Worm (Caenorhabditis elegans): ENCODE measurements around the gene rad-54.L2.

The rad-54.L2 gene

DNA sequence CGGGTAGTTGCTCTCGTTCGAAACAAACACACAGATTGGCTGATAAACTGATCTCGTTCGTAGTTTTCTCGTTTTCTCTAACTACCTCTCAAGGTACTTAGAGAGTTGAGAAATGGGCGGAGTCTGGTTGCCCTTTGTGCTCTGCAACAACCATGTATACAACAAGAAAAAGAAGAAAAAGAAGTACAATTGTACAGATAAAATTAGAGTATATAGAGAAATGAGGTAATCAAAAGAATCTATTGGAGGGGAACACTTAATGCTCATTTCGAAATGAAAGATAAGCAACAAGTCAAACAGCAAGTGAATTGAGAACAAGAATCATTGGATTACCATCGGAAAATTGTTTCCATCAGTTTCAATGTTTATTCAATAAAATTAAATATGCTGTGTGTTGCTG lies 28.5 kb upstream of the rad-54.L2 start, which contains the start of gene C09G9.1:
Gene C09G9.1 (minus strand): TSS at position 143 of the 400 bp plus-strand sequence.
- no peak for TF ChIP-seq tbx-7 (tag; optimal IDR thresholded peaks at IDR 0.05)
- no peak for TF ChIP-seq che-1 (tag; optimal IDR thresholded peaks at IDR 0.05)
- no peak for TF ChIP-seq ceh-22 (tag; optimal IDR thresholded peaks at IDR 0.05)
- no peak for TF ChIP-seq lim-6 (tag; optimal IDR thresholded peaks at IDR 0.05)
- TF ChIP-seq elt-4 (tag; optimal IDR thresholded peaks at IDR 0.05) = no peak
- TF ChIP-seq unc-3 (GFP tag; conservative IDR thresholded peaks at IDR 0.05) = no peak
- no peak for TF ChIP-seq unc-3 (tag; optimal IDR thresholded peaks at IDR 0.05)
- TF ChIP-seq tbx-2 (tag; optimal IDR thresholded peaks at IDR 0.05) = no peak
- TF ChIP-seq sdc-2 (tag; optimal IDR thresholded peaks at IDR 0.05) = no peak
- TF ChIP-seq sox-4 (tag; optimal IDR thresholded peaks at IDR 0.05) = no peak
- no peak for TF ChIP-seq ama-1 (optimal IDR thresholded peaks at IDR 0.05)
- TF ChIP-seq fkh-6 (tag; optimal IDR thresholded peaks at IDR 0.05) = no peak
- TF ChIP-seq ceh-24 (tag; optimal IDR thresholded peaks at IDR 0.05) = no peak
- TF ChIP-seq ceh-19 (GFP tag; optimal IDR thresholded peaks at IDR 0.05) = no peak
- TF ChIP-seq gmeb-2 (tag; optimal IDR thresholded peaks at IDR 0.05) = no peak
- TF ChIP-seq madf-2 (tag; optimal IDR thresholded peaks at IDR 0.05) = no peak

DNA sequence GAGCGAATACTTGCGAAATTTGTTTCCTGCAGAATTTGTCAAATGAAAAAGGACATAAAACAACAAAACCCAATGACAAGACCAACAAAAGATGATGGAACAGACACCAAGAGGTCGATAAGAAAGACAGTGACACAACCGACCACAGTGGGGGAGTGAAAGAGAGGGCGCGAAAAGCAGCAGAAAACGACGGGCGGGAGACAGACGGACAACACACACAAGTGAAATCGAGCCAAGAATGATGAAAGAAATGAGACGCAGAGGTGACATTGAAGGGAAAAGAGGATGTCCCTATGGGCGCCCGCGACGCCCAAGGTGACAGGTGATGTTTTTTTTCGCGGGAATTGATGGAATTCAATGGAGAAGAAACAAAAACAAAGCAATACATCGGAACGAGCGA lies 27.8 kb upstream of the rad-54.L2 start:
- TF ChIP-seq fkh-6 (tag; optimal IDR thresholded peaks at IDR 0.05) (no peak), K02D7.2 (tag; optimal IDR thresholded peaks at IDR 0.05) (no peak), fax-1 (tag; optimal IDR thresholded peaks at IDR 0.05) (no peak), mec-3 (tag; optimal IDR thresholded peaks at IDR 0.05; ENCODE audit: borderline replicate concordance) (no peak), nhr-11 (tag; optimal IDR thresholded peaks at IDR 0.05) (no peak), ceh-22 (tag; optimal IDR thresholded peaks at IDR 0.05) (no peak), ceh-24 (tag; optimal IDR thresholded peaks at IDR 0.05) (no peak), elt-4 (tag; optimal IDR thresholded peaks at IDR 0.05) (no peak), hlh-6 (tag; optimal IDR thresholded peaks at IDR 0.05) (peak; percentile 45), lin-11 (tag; optimal IDR thresholded peaks at IDR 0.05) (no peak), ceh-6 (GFP tag; optimal IDR thresholded peaks at IDR 0.05) (no peak), dve-1 (tag; optimal IDR thresholded peaks at IDR 0.05) (no peak), ceh-48 (tag; optimal IDR thresholded peaks at IDR 0.05) (no peak), C08G9.2 (tag; optimal IDR thresholded peaks at IDR 0.05) (no peak), ceh-30 (tag; optimal IDR thresholded peaks at IDR 0.05) (no peak), ceh-18 (tag; optimal IDR thresholded peaks at IDR 0.05) (peak; percentile 72), pros-1 (tag; optimal IDR thresholded peaks at IDR 0.05) (no peak), odd-2 (tag; optimal IDR thresholded peaks at IDR 0.05) (no peak), pqm-1 (tag; optimal IDR thresholded peaks at IDR 0.05) (no peak), ceh-31 (tag; optimal IDR thresholded peaks at IDR 0.05) (no peak), madf-2 (tag; optimal IDR thresholded peaks at IDR 0.05) (no peak), npax-4 (tag; optimal IDR thresholded peaks at IDR 0.05) (no peak), lim-6 (tag; optimal IDR thresholded peaks at IDR 0.05) (no peak), tbx-7 (tag; optimal IDR thresholded peaks at IDR 0.05) (no peak), nfya-1 (tag; optimal IDR thresholded peaks at IDR 0.05) (peak; percentile 5), nhr-232 (tag; optimal IDR thresholded peaks at IDR 0.05) (no peak), unc-86 (tag; optimal IDR thresholded peaks at IDR 0.05) (no peak), C38D4.7 (GFP tag; optimal IDR thresholded peaks at IDR 0.05) (no peak), ets-4 (tag; optimal IDR thresholded peaks at IDR 0.05) (no peak), hlh-13 (GFP tag; optimal IDR thresholded peaks at IDR 0.05) (no peak), ceh-9 (tag; optimal IDR thresholded peaks at IDR 0.05) (no peak), fkh-10 (GFP tag; optimal IDR thresholded peaks at IDR 0.05) (no peak), ceh-45 (GFP tag; IDR thresholded peaks at IDR 0.05) (no peak), K09A11.1 (tag; optimal IDR thresholded peaks at IDR 0.05; ENCODE audit: insufficient read depth) (no peak), ahr-1 (tag; optimal IDR thresholded peaks at IDR 0.05) (no peak), zip-5 (tag; optimal IDR thresholded peaks at IDR 0.05) (no peak), sox-2 (GFP tag; IDR thresholded peaks at IDR 0.05) (no peak), rnt-1 (tag; optimal IDR thresholded peaks at IDR 0.05) (peak; percentile 24), eyg-1 (tag; optimal IDR thresholded peaks at IDR 0.05) (no peak), unc-55 (GFP tag; optimal IDR thresholded peaks at IDR 0.05) (peak; percentile 78), hlh-8 (tag; optimal IDR thresholded peaks at IDR 0.05) (no peak), che-1 (tag; optimal IDR thresholded peaks at IDR 0.05) (no peak), sdc-2 (tag; optimal IDR thresholded peaks at IDR 0.05) (no peak), T23F11.4 (GFP tag; optimal IDR thresholded peaks at IDR 0.05) (no peak)

Data from whole organism, late embryonic.